Worm (Caenorhabditis elegans) whole organism, L4/young adult: ENCODE measurements around the gene Y53F4B.24.

Source experiments
- W03F9.2 ChIP-seq: fragments of 150-350 bp; optimal IDR thresholded peaks from 2 replicates; lab custom pipeline; 2014; ENCODE audit warnings: missing biosample characterization, missing genetic modification characterization
- dao-5 ChIP-seq: sonication (generic microtip); optimal IDR thresholded peaks from 2 replicates; lab custom pipeline; 2016; ENCODE audit warnings: missing genotype, missing genetic modification characterization, moderate library complexity, missing compliant biosample characterization

ce11 chrII:15148442-15148841 lies 14.2 kb upstream of the Y53F4B.24 start:
- TF ChIP-seq W03F9.2 (tag; lab: Kevin White, UChicago): no peak
- no peak for TF ChIP-seq dao-5 (tag; lab: Kevin White, UChicago)
